Fruit fly (Drosophila melanogaster) whole organism, wandering third instar larva: ENCODE measurements around the gene Cyt-c-p.

Experiments used
- Abd-B ChIP-seq: fragments of >200 bp; optimal IDR thresholded peaks from 2 replicates; lab custom pipeline; 2017; ENCODE audit warnings: missing biosample characterization, missing genetic modification characterization
- CG32264 ChIP-seq: fragments of 200-800 bp; sonication (Bioruptor generic); optimal IDR thresholded peaks from 2 replicates; lab custom pipeline; 2016; ENCODE audit warnings: missing biosample characterization, missing genetic modification characterization
- CG9705 ChIP-seq: fragments of 200-800 bp; sonication (Bioruptor generic); optimal IDR thresholded peaks from 2 replicates; lab custom pipeline; 2018; ENCODE audit warnings: missing biosample characterization, mild to moderate bottlenecking, missing genetic modification characterization
- CrebA ChIP-seq: fragments of 200-800 bp; sonication (Bioruptor generic); optimal IDR thresholded peaks from 2 replicates; lab custom pipeline; 2016; ENCODE audit warnings: missing biosample characterization, mild to moderate bottlenecking, missing genetic modification characterization, borderline replicate concordance
- Dfd ChIP-seq: fragments of >200 bp; optimal IDR thresholded peaks from 2 replicates; lab custom pipeline; 2017; ENCODE audit warnings: missing biosample characterization, missing genetic modification characterization
- Dif ChIP-seq: fragments of 200-275, 200-300 bp; sonication (Bioruptor generic); optimal IDR thresholded peaks from 2 replicates; lab custom pipeline; 2018; ENCODE audit warnings: missing biosample characterization, missing genetic modification characterization; ENCODE audit not compliant: partially characterized antibody
- GATAd ChIP-seq: sonication (Bioruptor generic); optimal IDR thresholded peaks from 2 replicates; lab custom pipeline; 2016; ENCODE audit warnings: missing biosample characterization, missing genetic modification characterization
- HLH106 ChIP-seq: fragments of 200-800 bp; optimal IDR thresholded peaks from 3 replicates; lab custom pipeline; 2019; ENCODE audit warnings: missing biosample characterization, mild to moderate bottlenecking, missing genetic modification characterization, moderate library complexity
- Hnf4 ChIP-seq: fragments of 200-800 bp; sonication (Bioruptor generic); optimal IDR thresholded peaks from 2 replicates; lab custom pipeline; 2016; ENCODE audit warnings: missing biosample characterization, mild to moderate bottlenecking, missing genetic modification characterization
- Hr78 ChIP-seq: fragments of >200 bp; optimal IDR thresholded peaks from 2 replicates; lab custom pipeline; 2017; ENCODE audit warnings: missing biosample characterization, missing genetic modification characterization
- Hr83 ChIP-seq: fragments of 200-300 bp; sonication (Bioruptor generic); optimal IDR thresholded peaks from 2 replicates; lab custom pipeline; 2016; ENCODE audit warnings: missing biosample characterization, mild to moderate bottlenecking, missing genetic modification characterization, moderate library complexity; ENCODE audit not compliant: poor library complexity, severe bottlenecking
- Jra ChIP-seq: sonication (Bioruptor generic); optimal IDR thresholded peaks from 2 replicates; lab custom pipeline; 2016; ENCODE audit warnings: missing biosample characterization, missing genetic modification characterization
- Mio ChIP-seq: sonication (Bioruptor generic); optimal IDR thresholded peaks from 2 replicates; lab custom pipeline; 2016; ENCODE audit warnings: missing biosample characterization, missing genetic modification characterization
- Myc ChIP-seq: fragments of >200 bp; optimal IDR thresholded peaks from 2 replicates; lab custom pipeline; 2017
- N ChIP-seq: fragments of >200 bp; optimal IDR thresholded peaks from 2 replicates; lab custom pipeline; 2018; ENCODE audit warnings: missing biosample characterization, missing external identifiers, missing genetic modification characterization
- OdsH ChIP-seq: fragments of 200-800 bp; sonication (Bioruptor generic); optimal IDR thresholded peaks from 2 replicates; lab custom pipeline; 2016; ENCODE audit warnings: missing biosample characterization, mild to moderate bottlenecking, missing genetic modification characterization
- Rel ChIP-seq, 2 experiments: fragments of 200-800 bp; sonication (Bioruptor generic) in 1 of 2; optimal IDR thresholded peaks; 2 replicates in 1 of 2; 3 replicates in 1 of 2; lab custom pipeline; 2016 to 2019; ENCODE audit warnings: mild to moderate bottlenecking in 2 of 2, missing biosample characterization in 2 of 2, missing genetic modification characterization in 2 of 2, moderate library complexity in 1 of 2
- Sp1 ChIP-seq: fragments of 200-800 bp; sonication (Bioruptor generic); optimal IDR thresholded peaks from 3 replicates; lab custom pipeline; 2019; ENCODE audit warnings: missing biosample characterization, mild to moderate bottlenecking, missing genetic modification characterization, moderate library complexity
- Vsx2 ChIP-seq: fragments of 200-300, 225-300 bp; sonication (Bioruptor generic); optimal IDR thresholded peaks from 2 replicates; lab custom pipeline; 2018; ENCODE audit warnings: missing biosample characterization, missing genetic modification characterization; ENCODE audit not compliant: partially characterized antibody
- br ChIP-seq: fragments of 200-800 bp; sonication (Bioruptor generic); optimal IDR thresholded peaks from 2 replicates; lab custom pipeline; 2016; ENCODE audit warnings: missing biosample characterization, missing genetic modification characterization
- brk ChIP-seq: fragments of 200-800 bp; sonication (Bioruptor generic); optimal IDR thresholded peaks from 2 replicates; lab custom pipeline; 2016; ENCODE audit warnings: missing biosample characterization, mild to moderate bottlenecking, missing genetic modification characterization
- dl ChIP-seq, 2 experiments: fragments of 175-275, 200-275 bp in 1 of 2; fragments of 200-275 bp in 1 of 2; sonication (Bioruptor generic); optimal IDR thresholded peaks; lab custom pipeline; 2018; ENCODE audit warnings: mild to moderate bottlenecking in 2 of 2, missing biosample characterization in 2 of 2, missing genetic modification characterization in 2 of 2, moderate library complexity in 2 of 2; ENCODE audit not compliant: partially characterized antibody in 2 of 2, insufficient read depth in 1 of 2
- dmrt93B ChIP-seq: fragments of 200-800 bp; sonication (Bioruptor generic); optimal IDR thresholded peaks from 2 replicates; lab custom pipeline; 2018; ENCODE audit warnings: missing biosample characterization, mild to moderate bottlenecking, missing genetic modification characterization
- dsf ChIP-seq: sonication (Bioruptor generic); optimal IDR thresholded peaks from 2 replicates; lab custom pipeline; 2016; ENCODE audit warnings: missing biosample characterization, missing genetic modification characterization, borderline replicate concordance
- ey ChIP-seq: fragments of 200-800 bp; sonication (Bioruptor generic); optimal IDR thresholded peaks from 2 replicates; lab custom pipeline; 2016; ENCODE audit warnings: missing biosample characterization, missing genetic modification characterization
- foxo ChIP-seq, 2 experiments: fragments of 200-800 bp; sonication (Bioruptor generic); optimal IDR thresholded peaks; 2 replicates in 1 of 2; 3 replicates in 1 of 2; lab custom pipeline; 2016 to 2017; ENCODE audit warnings: missing biosample characterization in 2 of 2, missing genetic modification characterization in 2 of 2
- fru ChIP-seq: fragments of 200-800 bp; sonication (Bioruptor generic); optimal IDR thresholded peaks from 3 replicates; lab custom pipeline; 2016; ENCODE audit warnings: missing biosample characterization, mild to moderate bottlenecking, missing genetic modification characterization
- h ChIP-seq: fragments of 200-800 bp; sonication (Bioruptor generic); optimal IDR thresholded peaks from 3 replicates; lab custom pipeline; 2016; ENCODE audit warnings: missing biosample characterization, mild to moderate bottlenecking, missing genetic modification characterization
- jim ChIP-seq: fragments of 175-275, 200-325 bp; sonication (Bioruptor generic); optimal IDR thresholded peaks from 2 replicates; lab custom pipeline; 2016; ENCODE audit warnings: missing biosample characterization, mild to moderate bottlenecking, missing genetic modification characterization
- lola ChIP-seq: fragments of >200 bp; optimal IDR thresholded peaks from 2 replicates; lab custom pipeline; 2017; ENCODE audit warnings: missing biosample characterization, missing genetic modification characterization
- pan ChIP-seq: fragments of >200 bp; optimal IDR thresholded peaks from 2 replicates; lab custom pipeline; 2017
- psq ChIP-seq: fragments of 200-800 bp; sonication (Bioruptor generic); optimal IDR thresholded peaks from 3 replicates; lab custom pipeline; 2017; ENCODE audit warnings: missing biosample characterization, mild to moderate bottlenecking, missing genetic modification characterization, moderate library complexity
- rgr ChIP-seq: fragments of 200-800 bp; sonication (Bioruptor generic); optimal IDR thresholded peaks from 3 replicates; lab custom pipeline; 2016; ENCODE audit warnings: missing biosample characterization, mild to moderate bottlenecking, missing genetic modification characterization
- sage ChIP-seq: fragments of 200-800 bp; sonication (Bioruptor generic); optimal IDR thresholded peaks from 2 replicates; lab custom pipeline; 2016; ENCODE audit warnings: missing biosample characterization, mild to moderate bottlenecking, missing genetic modification characterization
- sv ChIP-seq: fragments of 200-800 bp; sonication (Bioruptor generic); optimal IDR thresholded peaks from 3 replicates; lab custom pipeline; 2016; ENCODE audit warnings: missing biosample characterization, missing genetic modification characterization
- tai ChIP-seq: sonication (Bioruptor generic); optimal IDR thresholded peaks from 2 replicates; lab custom pipeline; 2016; ENCODE audit warnings: missing biosample characterization, missing genetic modification characterization
- usp ChIP-seq: fragments of >200 bp; optimal IDR thresholded peaks from 2 replicates; lab custom pipeline; 2017; ENCODE audit warnings: missing biosample characterization, missing genetic modification characterization
- woc ChIP-seq: sonication (Bioruptor generic); optimal IDR thresholded peaks from 2 replicates; lab custom pipeline; 2016; ENCODE audit warnings: missing biosample characterization, mild to moderate bottlenecking, missing genetic modification characterization

The Cyt-c-p gene

dm6 chr2L:16684908-16685611, 34.7 kb upstream of the Cyt-c-p start (continued):
- no peak for TF ChIP-seq ey

- TF ChIP-seq psq (no peak), ey (no peak), sage (GFP tag; lab: Kevin White, UChicago) (no peak), HLH106 (tag; lab: Kevin White, UChicago) (no peak), Hr78 (GFP tag; lab: Kevin White, UChicago) (no peak), N (GFP tag; lab: Kevin White, UChicago) (no peak), dl (GFP tag; optimal IDR thresholded peaks at IDR 0.05; lab: Kevin White, UChicago; ENCODE audit: insufficient read depth in 1 of 2, partially characterized antibody in 2 of 2) (no peak), foxo (GFP tag; optimal IDR thresholded peaks at IDR 0.05; lab: Kevin White, UChicago) (no peak), Dif (GFP tag; lab: Kevin White, UChicago) (no peak), CrebA (GFP tag; lab: Kevin White, UChicago) (no peak), lola (GFP tag; lab: Kevin White, UChicago) (no peak), Rel (GFP tag; optimal IDR thresholded peaks at IDR 0.05; lab: Kevin White, UChicago) (no peak), Rel (tag; optimal IDR thresholded peaks at IDR 0.05; lab: Kevin White, UChicago) (no peak), Hnf4 (no peak), Hr83 (no peak)
These were observed 34.2 kb upstream of the Cyt-c-p start for dm6 chr2L:16685612-16685912.

dm6 chr2L:16686412-16687043, 33.2 kb upstream of the Cyt-c-p start:
- peak; percentile 55 for TF ChIP-seq Rel (GFP tag; optimal IDR thresholded peaks at IDR 0.05; lab: Kevin White, UChicago)
- peak; percentile 15 for TF ChIP-seq Rel (tag; optimal IDR thresholded peaks at IDR 0.05; lab: Kevin White, UChicago)
- no peak for TF ChIP-seq dmrt93B (GFP tag; lab: Kevin White, UChicago)
- TF ChIP-seq Myc (lab: Kevin White, UChicago): no peak
- no peak for TF ChIP-seq lola (GFP tag; lab: Kevin White, UChicago)
- no peak for TF ChIP-seq brk (GFP tag; lab: Kevin White, UChicago)
- no peak for TF ChIP-seq sage (GFP tag; lab: Kevin White, UChicago)
- TF ChIP-seq psq: peak; percentile 86
- peak; percentile 32 for TF ChIP-seq h (GFP tag; lab: Kevin White, UChicago)
- TF ChIP-seq pan (lab: Kevin White, UChicago): no peak
- peak; percentile 43 for TF ChIP-seq fru
- TF ChIP-seq rgr: no peak
- no peak for TF ChIP-seq jim (GFP tag; lab: Kevin White, UChicago)
- TF ChIP-seq Dif (GFP tag; lab: Kevin White, UChicago): no peak
- TF ChIP-seq Hr83: no peak
- no peak for TF ChIP-seq HLH106 (tag; lab: Kevin White, UChicago)
- peak; percentile 34 for TF ChIP-seq OdsH (GFP tag; lab: Kevin White, UChicago)
- peak; percentile 22 for TF ChIP-seq Hnf4
- TF ChIP-seq woc (GFP tag; lab: Kevin White, UChicago): peak; percentile 41
- no peak for TF ChIP-seq Mio
- TF ChIP-seq Sp1: peak; percentile 64
- peak; percentile 20 for TF ChIP-seq ey
- no peak for TF ChIP-seq sv (GFP tag; lab: Kevin White, UChicago)
- TF ChIP-seq Abd-B (GFP tag; lab: Kevin White, UChicago): no peak
- no peak for TF ChIP-seq Dfd (GFP tag; lab: Kevin White, UChicago)
- no peak for TF ChIP-seq Vsx2 (GFP tag; lab: Kevin White, UChicago)
- TF ChIP-seq dl (GFP tag; optimal IDR thresholded peaks at IDR 0.05; lab: Kevin White, UChicago; ENCODE audit: insufficient read depth in 1 of 2, partially characterized antibody in 2 of 2): peak in 1 of 2 experiments; percentile 15
- no peak for TF ChIP-seq dsf (GFP tag; lab: Kevin White, UChicago)
- TF ChIP-seq CG9705 (GFP tag; lab: Kevin White, UChicago): no peak
- peak; percentile 59 for TF ChIP-seq CrebA (GFP tag; lab: Kevin White, UChicago)
- peak; percentile 4 for TF ChIP-seq br (GFP tag; lab: Kevin White, UChicago)
- peak; percentile 41 for TF ChIP-seq Jra (GFP tag; lab: Kevin White, UChicago)
- no peak for TF ChIP-seq usp (GFP tag; lab: Kevin White, UChicago)
- TF ChIP-seq tai (GFP tag; lab: Kevin White, UChicago): no peak
- TF ChIP-seq foxo (GFP tag; optimal IDR thresholded peaks at IDR 0.05; lab: Kevin White, UChicago): peak in 1 of 2 experiments; percentile 40
- no peak for TF ChIP-seq GATAd (GFP tag; lab: Kevin White, UChicago)
- TF ChIP-seq N (GFP tag; lab: Kevin White, UChicago): no peak
- TF ChIP-seq Hr78 (GFP tag; lab: Kevin White, UChicago): no peak
- TF ChIP-seq CG32264 (GFP tag; lab: Kevin White, UChicago): peak; percentile 16
